Fruit fly (Drosophila melanogaster) whole organism, embryonic: Measurements from ENCODE around the gene SCAR.

ENCODE experiments used
- CG10267 ChIP-seq: fragments of 200-800 bp; sonication (Bioruptor generic); optimal IDR thresholded peaks from 2 replicates; lab custom pipeline; 2018; ENCODE audit warnings: missing biosample characterization, mild to moderate bottlenecking, missing genetic modification characterization, moderate library complexity
- Sox100B ChIP-seq: fragments of 200-800 bp; sonication (Bioruptor generic); optimal IDR thresholded peaks from 3 replicates; lab custom pipeline; 2018; ENCODE audit warnings: missing biosample characterization, mild to moderate bottlenecking, missing genetic modification characterization
- lola ChIP-seq, 3 experiments: fragments of >200 bp in 2 of 3; fragments of 200-800 bp in 1 of 3; sonication (Bioruptor generic) in 1 of 3; optimal IDR thresholded peaks; 2 replicates each; lab custom pipeline; 2017 to 2019; ENCODE audit warnings: missing biosample characterization in 3 of 3, missing genetic modification characterization in 3 of 3, mild to moderate bottlenecking in 1 of 3, moderate library complexity in 1 of 3
- nerfin-2 ChIP-seq: fragments of 200-800 bp; sonication (Bioruptor generic); IDR thresholded peaks from 2 replicates; pipeline ENCODE4 v1.3.6; 2022; ENCODE audit warnings: missing biosample characterization, missing genetic modification characterization; ENCODE audit not compliant: partially characterized antibody

dm6 chr2L:11004674-11005045 is 28.1 kb downstream of the SCAR start, which contains the start of gene Nup154:
- TF ChIP-seq CG10267 (tag; lab: Kevin White, UChicago) (no peak), lola (GFP tag; optimal IDR thresholded peaks at IDR 0.05; lab: Kevin White, UChicago) (no peak), nerfin-2 (GFP tag; lab: Robert Waterston, UW) (no peak), Sox100B (no peak)
